Fruit fly (Drosophila melanogaster) whole organism, embryonic: ENCODE measurements around the gene att-ORFB.

Experiments used
- Aef1 ChIP-seq: fragments of 200-800 bp; sonication (Bioruptor generic); IDR thresholded peaks from 3 replicates; pipeline ENCODE4 v1.3.6; 2022; ENCODE audit warnings: missing biosample characterization, missing genetic modification characterization
- Bteb2 ChIP-seq: fragments of 200-800 bp; sonication (Bioruptor generic); optimal IDR thresholded peaks from 2 replicates; lab custom pipeline; 2016; ENCODE audit warnings: missing biosample characterization, missing genetic modification characterization
- CG10267 ChIP-seq: fragments of 200-800 bp; sonication (Bioruptor generic); optimal IDR thresholded peaks from 2 replicates; lab custom pipeline; 2018; ENCODE audit warnings: missing biosample characterization, mild to moderate bottlenecking, missing genetic modification characterization, moderate library complexity
- CG10959 ChIP-seq: fragments of 200-800 bp; sonication (Bioruptor generic); IDR thresholded peaks from 2 replicates; pipeline ENCODE4 v1.3.6; 2022; ENCODE audit warnings: missing biosample characterization, missing genetic modification characterization
- CG11398 ChIP-seq: fragments of 200-800 bp; sonication (Bioruptor generic); optimal IDR thresholded peaks from 2 replicates; lab custom pipeline; 2016; ENCODE audit warnings: missing biosample characterization, missing genetic modification characterization
- CG13424 ChIP-seq: fragments of 200-800 bp; sonication (Bioruptor generic); optimal IDR thresholded peaks from 2 replicates; lab custom pipeline; 2019; ENCODE audit warnings: missing biosample characterization, mild to moderate bottlenecking, missing genetic modification characterization, moderate library complexity
- CG13894 ChIP-seq: fragments of 200-800 bp; sonication (Bioruptor generic); optimal IDR thresholded peaks from 3 replicates; lab custom pipeline; 2018; ENCODE audit warnings: missing biosample characterization, mild to moderate bottlenecking, missing genetic modification characterization, moderate library complexity
- CG14050 ChIP-seq: fragments of 200-800 bp; sonication (Bioruptor generic); IDR thresholded peaks from 3 replicates; pipeline ENCODE4 v1.3.6; 2022; ENCODE audit warnings: missing biosample characterization, missing genetic modification characterization
- CG15514 ChIP-seq: fragments of 200-800 bp; sonication (Bioruptor generic); optimal IDR thresholded peaks from 3 replicates; lab custom pipeline; 2017; ENCODE audit warnings: missing biosample characterization, missing genetic modification characterization, mild to moderate bottlenecking, moderate library complexity, missing genetic modification reagents
- CG16779 ChIP-seq: fragments of 200-800 bp; sonication (Bioruptor generic); IDR thresholded peaks from 2 replicates; pipeline ENCODE4 v1.3.6; 2022; ENCODE audit warnings: missing biosample characterization, missing genetic modification characterization
- CG16813 ChIP-seq: fragments of 200-800 bp; sonication (Bioruptor generic); IDR thresholded peaks from 3 replicates; pipeline ENCODE4 v1.3.6; 2022; ENCODE audit warnings: missing biosample characterization, missing genetic modification characterization; ENCODE audit not compliant: partially characterized antibody
- CG16815 ChIP-seq: fragments of 200-800 bp; sonication (Bioruptor generic); optimal IDR thresholded peaks from 3 replicates; lab custom pipeline; 2017; ENCODE audit warnings: missing biosample characterization, mild to moderate bottlenecking, missing genetic modification characterization
- CG2199 ChIP-seq: fragments of 200-800 bp; sonication (Bioruptor generic); IDR thresholded peaks from 3 replicates; pipeline ENCODE4 v1.3.6; 2022; ENCODE audit warnings: missing biosample characterization, missing genetic modification characterization
- CG2875 ChIP-seq: fragments of 200-800 bp; sonication (Bioruptor generic); optimal IDR thresholded peaks from 2 replicates; lab custom pipeline; 2017; ENCODE audit warnings: missing biosample characterization, mild to moderate bottlenecking, missing genetic modification characterization, missing genetic modification reagents
- CG34224 ChIP-seq: fragments of 200-800 bp; sonication (Bioruptor generic); IDR thresholded peaks from 3 replicates; pipeline ENCODE4 v1.3.6; 2022; ENCODE audit warnings: missing biosample characterization, missing genetic modification characterization; ENCODE audit not compliant: partially characterized antibody
- CG42726 ChIP-seq: fragments of 200-800 bp; sonication (Bioruptor generic); IDR thresholded peaks from 2 replicates; pipeline ENCODE4 v1.3.6; 2022; ENCODE audit warnings: missing biosample characterization, missing genetic modification characterization; ENCODE audit not compliant: partially characterized antibody
- CG4730 ChIP-seq: fragments of 200-800 bp; sonication (Bioruptor generic); IDR thresholded peaks from 2 replicates; pipeline ENCODE4 v1.3.6; 2022; ENCODE audit warnings: missing biosample characterization, missing genetic modification characterization
- CG4820 ChIP-seq: fragments of 200-800 bp; sonication (Bioruptor generic); optimal IDR thresholded peaks from 3 replicates; lab custom pipeline; 2016; ENCODE audit warnings: missing biosample characterization, missing genetic modification characterization
- CG6791 ChIP-seq: fragments of 200-800 bp; sonication (Bioruptor generic); IDR thresholded peaks from 3 replicates; pipeline ENCODE4 v1.3.6; 2022; ENCODE audit warnings: missing biosample characterization, missing genetic modification characterization; ENCODE audit not compliant: partially characterized antibody
- CG7357 ChIP-seq: fragments of 200-800 bp; sonication (Bioruptor generic); IDR thresholded peaks from 3 replicates; pipeline ENCODE4 v1.3.6; 2022; ENCODE audit warnings: missing biosample characterization, missing genetic modification characterization
- CG7556 ChIP-seq: fragments of 200-800 bp; sonication (Bioruptor generic); optimal IDR thresholded peaks from 2 replicates; lab custom pipeline; 2017; ENCODE audit warnings: missing biosample characterization, mild to moderate bottlenecking, missing genetic modification characterization
- CHES-1-like ChIP-seq: fragments of 200-800 bp; sonication (Bioruptor generic); optimal IDR thresholded peaks from 2 replicates; lab custom pipeline; 2016; ENCODE audit warnings: missing biosample characterization, missing genetic modification characterization
- Deaf1 ChIP-seq: fragments of 200-800 bp; optimal IDR thresholded peaks from 3 replicates; lab custom pipeline; 2019; ENCODE audit warnings: missing biosample characterization, mild to moderate bottlenecking, missing genetic modification characterization, moderate library complexity
- Dek ChIP-seq: fragments of 200-800 bp; sonication (Bioruptor generic); optimal IDR thresholded peaks from 3 replicates; lab custom pipeline; 2019; ENCODE audit warnings: missing biosample characterization, mild to moderate bottlenecking, missing genetic modification characterization, moderate library complexity
- Gsc ChIP-seq: fragments of 200-800 bp; sonication (Bioruptor generic); IDR thresholded peaks from 2 replicates; pipeline ENCODE4 v1.3.6; 2022; ENCODE audit warnings: missing biosample characterization, missing genetic modification characterization
- HHEX ChIP-seq: fragments of 200-800 bp; sonication (Bioruptor generic); optimal IDR thresholded peaks from 3 replicates; lab custom pipeline; 2017; ENCODE audit warnings: missing biosample characterization, mild to moderate bottlenecking, missing genetic modification characterization, missing genetic modification reagents
- HmgD ChIP-seq: fragments of 200-800 bp; sonication (Bioruptor generic); optimal IDR thresholded peaks from 3 replicates; lab custom pipeline; 2016; ENCODE audit warnings: missing biosample characterization, missing genetic modification characterization
- Hmx ChIP-seq: fragments of 200-800 bp; sonication (Bioruptor generic); optimal IDR thresholded peaks from 2 replicates; lab custom pipeline; 2016; ENCODE audit warnings: missing biosample characterization, missing genetic modification characterization
- Med ChIP-seq: fragments of 200-800 bp; sonication (Bioruptor generic); peaks from one replicate; lab custom pipeline; 2016; ENCODE audit warnings: missing biosample characterization, missing genetic modification characterization, mild to moderate bottlenecking, inconsistent platforms, moderate library complexity
- NC2α ChIP-seq: fragments of 200-800 bp; sonication (Bioruptor generic); optimal IDR thresholded peaks from 2 replicates; lab custom pipeline; 2016; ENCODE audit warnings: missing biosample characterization, missing genetic modification characterization
- Optix ChIP-seq: fragments of 200-800 bp; sonication (Bioruptor generic); IDR thresholded peaks from 3 replicates; pipeline ENCODE4 v1.3.6; 2022; ENCODE audit warnings: missing biosample characterization, missing genetic modification characterization
- Sry-δ ChIP-seq: fragments of 200-800 bp; sonication (Bioruptor generic); optimal IDR thresholded peaks from 2 replicates; lab custom pipeline; 2016; ENCODE audit warnings: missing biosample characterization, missing genetic modification characterization
- Vsx1 ChIP-seq: fragments of 200-800 bp; sonication (Bioruptor generic); optimal IDR thresholded peaks from 2 replicates; lab custom pipeline; 2017; ENCODE audit warnings: missing biosample characterization, mild to moderate bottlenecking, missing genetic modification characterization, missing genetic modification reagents
- Xbp1 ChIP-seq: fragments of 200-800 bp; sonication (Bioruptor generic); optimal IDR thresholded peaks from 3 replicates; lab custom pipeline; 2016; ENCODE audit warnings: missing biosample characterization, mild to moderate bottlenecking, missing genetic modification characterization
- cas ChIP-seq: fragments of 200-800 bp; sonication (Bioruptor generic); IDR thresholded peaks from 2 replicates; pipeline ENCODE4 v1.3.6; 2022; ENCODE audit warnings: missing biosample characterization, missing genetic modification characterization
- chinmo ChIP-seq: fragments of 200-800 bp; sonication (Bioruptor generic); IDR thresholded peaks from 4 replicates; pipeline ENCODE4 v1.3.6; 2022; ENCODE audit warnings: missing biosample characterization, missing genetic modification characterization; ENCODE audit not compliant: partially characterized antibody
- esg ChIP-seq: fragments of 200-800 bp; sonication (Bioruptor generic); conservative IDR thresholded peaks from 2 replicates; pipeline ENCODE4 v1.3.6; 2022; ENCODE audit warnings: missing biosample characterization, missing genetic modification characterization
- fd64A ChIP-seq: fragments of 200-800 bp; sonication (Bioruptor generic); optimal IDR thresholded peaks from 3 replicates; lab custom pipeline; 2018; ENCODE audit warnings: missing biosample characterization, mild to moderate bottlenecking, missing genetic modification characterization
- gem ChIP-seq: fragments of 200-800 bp; sonication (Bioruptor generic); optimal IDR thresholded peaks from 2 replicates; lab custom pipeline; 2019; ENCODE audit warnings: missing biosample characterization, mild to moderate bottlenecking, missing genetic modification characterization, moderate library complexity
- gt ChIP-seq: fragments of 200-800 bp; sonication (Bioruptor generic); IDR thresholded peaks from 2 replicates; pipeline ENCODE4 v1.3.6; 2022; ENCODE audit warnings: missing biosample characterization, missing genetic modification characterization
- hbn ChIP-seq: fragments of 200-800 bp; sonication (Bioruptor generic); IDR thresholded peaks from 2 replicates; pipeline ENCODE4 v1.3.6; 2022; ENCODE audit warnings: missing biosample characterization, missing genetic modification characterization; ENCODE audit not compliant: partially characterized antibody
- kah ChIP-seq: fragments of 200-800 bp; sonication (Bioruptor generic); optimal IDR thresholded peaks from 2 replicates; lab custom pipeline; 2018; ENCODE audit warnings: missing biosample characterization, mild to moderate bottlenecking, missing genetic modification characterization
- kay ChIP-seq: fragments of 200-800 bp; sonication (Bioruptor generic); optimal IDR thresholded peaks from 2 replicates; lab custom pipeline; 2016; ENCODE audit warnings: missing biosample characterization, missing genetic modification characterization
- kni ChIP-seq: fragments of 200-800 bp; sonication (Bioruptor generic); optimal IDR thresholded peaks from 3 replicates; lab custom pipeline; 2017; ENCODE audit warnings: mild to moderate bottlenecking, missing biosample characterization, missing genetic modification reagents, missing genetic modification characterization
- lilli ChIP-seq: fragments of 200-800 bp; sonication (Bioruptor generic); optimal IDR thresholded peaks from 3 replicates; lab custom pipeline; 2016; ENCODE audit warnings: missing biosample characterization, missing genetic modification characterization
- maf-S ChIP-seq: fragments of 200-800 bp; sonication (Bioruptor generic); optimal IDR thresholded peaks from 2 replicates; lab custom pipeline; 2016; ENCODE audit warnings: missing biosample characterization, missing genetic modification characterization
- nerfin-1 ChIP-seq: fragments of 200-800 bp; sonication (Bioruptor generic); optimal IDR thresholded peaks from 3 replicates; lab custom pipeline; 2019; ENCODE audit warnings: missing biosample characterization, mild to moderate bottlenecking, missing genetic modification characterization, moderate library complexity
- shn ChIP-seq: fragments of 200-800 bp; sonication (Bioruptor generic); optimal IDR thresholded peaks from 3 replicates; lab custom pipeline; 2016; ENCODE audit warnings: missing biosample characterization, missing genetic modification characterization

The att-ORFB gene

dm6 chr3R:20557415-20558105, 3.4 kb upstream of the att-ORFB start, which contains the start of the genes DPCoAC and CG5180 (continued):
- TF ChIP-seq Aef1 (GFP tag; lab: Robert Waterston, UW) (peak; percentile 78), chinmo (GFP tag; lab: Robert Waterston, UW) (peak; percentile 84; the same call in 1 of the 4 replicates), Deaf1 (tag; lab: Kevin White, UChicago) (peak; percentile 25), CHES-1-like (peak; percentile 68), Xbp1 (GFP tag; lab: Kevin White, UChicago) (peak; percentile 81), NC2α (GFP tag; lab: Kevin White, UChicago) (no peak), CG2875 (no peak), kah (no peak), HmgD (GFP tag; lab: Kevin White, UChicago) (peak; percentile 92), cas (GFP tag; lab: Robert Waterston, UW) (peak; percentile 44; the same call in 1 of the 2 replicates), CG16779 (peak; percentile 79), CG7556 (GFP tag; lab: Kevin White, UChicago) (peak; percentile 36), CG10959 (GFP tag; lab: Robert Waterston, UW) (peak; percentile 57), Med (GFP tag; lab: Kevin White, UChicago) (peak; percentile 95), gt (GFP tag; lab: Robert Waterston, UW) (0 out of 2 replicates have a peak, but pooled peaks have one; percentile 37), CG14050 (peak; percentile 37; the same call in 2 of the 3 replicates), gem (tag; lab: Kevin White, UChicago) (peak; percentile 56), esg (GFP tag; lab: Robert Waterston, UW) (peak; percentile 71), nerfin-1 (tag; lab: Kevin White, UChicago) (peak; percentile 14), shn (GFP tag; lab: Kevin White, UChicago) (peak; percentile 63), Bteb2 (GFP tag; lab: Kevin White, UChicago) (peak; percentile 37), CG6791 (GFP tag; lab: Robert Waterston, UW) (peak; percentile 80), CG13894 (tag; lab: Kevin White, UChicago) (peak; percentile 76), Gsc (GFP tag; lab: Robert Waterston, UW) (no peak), fd64A (GFP tag; lab: Kevin White, UChicago) (no peak), CG42726 (GFP tag; lab: Robert Waterston, UW) (peak; percentile 56; the same call in 1 of the 2 replicates), Vsx1 (GFP tag; lab: Kevin White, UChicago) (no peak), CG15514 (GFP tag; lab: Kevin White, UChicago) (peak; percentile 93), CG4820 (GFP tag; lab: Kevin White, UChicago) (peak; percentile 8), maf-S (GFP tag; lab: Kevin White, UChicago) (peak; percentile 62), lilli (GFP tag; lab: Kevin White, UChicago) (peak; percentile 77), kay (GFP tag; lab: Kevin White, UChicago) (peak; percentile 5), kni (GFP tag; lab: Kevin White, UChicago) (peak; percentile 47), Optix (GFP tag; lab: Robert Waterston, UW) (peak; percentile 52; the same call in 1 of the 3 replicates), CG7357 (peak; percentile 50; the same call in 1 of the 3 replicates), CG13424 (tag; lab: Kevin White, UChicago) (peak; percentile 61), Hmx (GFP tag; lab: Kevin White, UChicago) (no peak), Sry-δ (peak; percentile 71), CG34224 (GFP tag; lab: Robert Waterston, UW) (peak; percentile 50), HHEX (GFP tag; lab: Kevin White, UChicago) (peak; percentile 51), CG4730 (peak; percentile 56; the same call in 1 of the 2 replicates), CG11398 (GFP tag; lab: Kevin White, UChicago) (peak; percentile 7), hbn (GFP tag; lab: Robert Waterston, UW) (peak; percentile 49), CG16815 (peak; percentile 41), CG16813 (GFP tag; lab: Robert Waterston, UW) (peak; percentile 51), CG10267 (tag; lab: Kevin White, UChicago) (peak; percentile 60), Dek (tag; lab: Kevin White, UChicago) (peak; percentile 61), CG2199 (GFP tag; lab: Robert Waterston, UW) (peak; percentile 86)
